Worm (Caenorhabditis elegans): ENCODE data around the gene lsy-2.

Gene lsy-2

ce11 chrX:2048865-2049405 is 40.6 kb upstream of the lsy-2 start:
- TF ChIP-seq nhr-12 (tag; optimal IDR thresholded peaks at IDR 0.05): no peak
- no peak for TF ChIP-seq ZK546.5 (tag; optimal IDR thresholded peaks at IDR 0.05)
- no peak for TF ChIP-seq lsy-12 (tag; optimal IDR thresholded peaks at IDR 0.05)
- TF ChIP-seq ceh-28 (tag; optimal IDR thresholded peaks at IDR 0.05): no peak
- TF ChIP-seq nhr-25 (tag; optimal IDR thresholded peaks at IDR 0.05): no peak
- TF ChIP-seq snpc-4 (tag; optimal IDR thresholded peaks at IDR 0.05): no peak
- TF ChIP-seq nhr-11 (tag; optimal IDR thresholded peaks at IDR 0.05): no peak
- TF ChIP-seq nhr-67 (tag; optimal IDR thresholded peaks at IDR 0.05): no peak
- TF ChIP-seq aly-2 (tag; optimal IDR thresholded peaks at IDR 0.05): no peak
- no peak for TF ChIP-seq lin-15B (tag; optimal IDR thresholded peaks at IDR 0.05)
- no peak for TF ChIP-seq zag-1 (tag; optimal IDR thresholded peaks at IDR 0.05)
- TF ChIP-seq ama-1 (optimal IDR thresholded peaks at IDR 0.05): no peak
- TF ChIP-seq ceh-16 (tag; optimal IDR thresholded peaks at IDR 0.05): no peak

ce11 chrX:2050212-2050611 is 39.3 kb upstream of the lsy-2 start:
- TF ChIP-seq nhr-76 (tag; optimal IDR thresholded peaks at IDR 0.05): no peak
- TF ChIP-seq elt-2 (tag; optimal IDR thresholded peaks at IDR 0.05): no peak
- no peak for TF ChIP-seq nhr-77 (tag; optimal IDR thresholded peaks at IDR 0.05)
- TF ChIP-seq ceh-82 (tag; optimal IDR thresholded peaks at IDR 0.05): no peak
- no peak for TF ChIP-seq nfya-1 (tag; optimal IDR thresholded peaks at IDR 0.05; ENCODE audit: insufficient read depth)
- no peak for TF ChIP-seq snpc-4 (tag; optimal IDR thresholded peaks at IDR 0.05)
- TF ChIP-seq nhr-43 (tag; optimal IDR thresholded peaks at IDR 0.05; ENCODE audit: poor library complexity, severe bottlenecking): no peak
- no peak for TF ChIP-seq lin-39 (tag; optimal IDR thresholded peaks at IDR 0.05)
- no peak for TF ChIP-seq egl-27 (tag; optimal IDR thresholded peaks at IDR 0.05)

- TF ChIP-seq pqm-1 (tag; optimal IDR thresholded peaks at IDR 0.05) (peak; percentile 46), egl-27 (tag; optimal IDR thresholded peaks at IDR 0.05) (no peak), elt-2 (tag; optimal IDR thresholded peaks at IDR 0.05) (peak; percentile 67), nhr-12 (tag; optimal IDR thresholded peaks at IDR 0.05) (no peak)
These were observed 37.9 kb upstream of the lsy-2 start, which contains the start of gene Y102A11A.1 for ce11 chrX:2051602-2052001. Gene Y102A11A.1 (plus strand): TSS chrX:2051824.

DNA sequence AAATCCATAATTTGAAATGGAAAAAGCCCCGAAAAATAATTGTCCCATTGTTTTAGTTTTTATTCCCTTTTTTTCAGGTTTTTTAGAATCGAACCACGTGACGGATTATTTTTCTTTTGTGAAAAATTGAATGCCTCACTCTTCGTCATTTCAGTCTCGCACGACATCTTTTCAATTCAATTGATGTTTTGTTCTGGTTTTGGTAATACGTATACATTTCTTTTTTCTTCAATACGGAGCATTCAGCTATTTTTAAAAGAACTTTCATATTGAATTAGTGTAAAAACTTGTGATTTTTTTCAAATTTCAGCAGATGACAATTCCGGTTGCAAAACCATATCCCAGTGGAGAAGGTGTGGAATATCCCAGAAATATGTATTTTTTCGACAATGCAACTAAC is 24.8 kb upstream of the lsy-2 start, which contains the start of gene F49H12.7:
F49H12.7 (plus strand) TSS at position 301 of the 400 bp plus-strand sequence.
- TF ChIP-seq fos-1 (tag; optimal IDR thresholded peaks at IDR 0.05) (no peak), nhr-25 (tag; optimal IDR thresholded peaks at IDR 0.05) (no peak), lsy-12 (tag; optimal IDR thresholded peaks at IDR 0.05) (no peak), ama-1 (optimal IDR thresholded peaks at IDR 0.05) (no peak), elt-1 (tag; optimal IDR thresholded peaks at IDR 0.05) (no peak), aly-2 (tag; optimal IDR thresholded peaks at IDR 0.05) (no peak), ztf-4 (tag; optimal IDR thresholded peaks at IDR 0.05) (no peak), egl-5 (tag; optimal IDR thresholded peaks at IDR 0.05) (no peak), lin-15B (tag; optimal IDR thresholded peaks at IDR 0.05) (no peak), unc-39 (tag; optimal IDR thresholded peaks at IDR 0.05) (no peak), zag-1 (tag; optimal IDR thresholded peaks at IDR 0.05) (no peak), elt-3 (tag; optimal IDR thresholded peaks at IDR 0.05) (no peak), skn-1 (tag; optimal IDR thresholded peaks at IDR 0.05) (no peak), nhr-11 (tag; optimal IDR thresholded peaks at IDR 0.05) (no peak), nhr-23 (tag; optimal IDR thresholded peaks at IDR 0.05) (no peak), nfya-1 (tag; optimal IDR thresholded peaks at IDR 0.05; ENCODE audit: insufficient read depth) (no peak), hmg-11 (tag; optimal IDR thresholded peaks at IDR 0.05) (no peak), fkh-10 (GFP tag; optimal IDR thresholded peaks at IDR 0.05) (no peak), nhr-28 (tag; optimal IDR thresholded peaks at IDR 0.05) (no peak), nhr-76 (tag; optimal IDR thresholded peaks at IDR 0.05) (no peak)

DNA sequence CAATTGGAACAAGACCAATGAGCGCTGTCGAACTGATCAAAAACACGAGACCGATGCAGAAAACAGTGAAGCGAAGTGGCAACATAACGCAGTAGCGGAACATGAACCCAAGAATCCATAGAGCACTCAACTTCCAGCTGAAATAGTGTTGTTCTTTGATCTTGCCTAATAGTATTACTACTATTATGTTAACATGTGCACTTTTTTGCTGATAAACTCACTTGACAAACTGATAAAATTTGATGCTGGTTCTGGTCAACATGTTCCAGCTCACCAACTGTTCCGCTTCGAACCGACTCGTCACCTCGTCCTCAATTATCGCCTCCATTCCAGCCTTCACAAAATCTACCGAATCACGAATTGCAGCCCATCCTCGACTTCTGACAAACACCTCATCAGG is 21.2 kb upstream of the lsy-2 start:
- TF ChIP-seq mdl-1 (tag; optimal IDR thresholded peaks at IDR 0.05) (no peak), elt-1 (tag; optimal IDR thresholded peaks at IDR 0.05) (no peak), nhr-12 (tag; optimal IDR thresholded peaks at IDR 0.05) (no peak), egl-5 (tag; optimal IDR thresholded peaks at IDR 0.05) (no peak), pqm-1 (tag; optimal IDR thresholded peaks at IDR 0.05) (peak; percentile 90), ceh-16 (tag; optimal IDR thresholded peaks at IDR 0.05) (no peak), pha-4 (tag; optimal IDR thresholded peaks at IDR 0.05) (peak; percentile 66), nhr-28 (tag; optimal IDR thresholded peaks at IDR 0.05) (no peak), ceh-9 (tag; optimal IDR thresholded peaks at IDR 0.05) (no peak), elt-2 (tag; optimal IDR thresholded peaks at IDR 0.05) (peak; percentile 80), ama-1 (optimal IDR thresholded peaks at IDR 0.05) (no peak), ceh-82 (tag; optimal IDR thresholded peaks at IDR 0.05) (no peak), egl-27 (tag; optimal IDR thresholded peaks at IDR 0.05) (no peak), nfya-1 (tag; optimal IDR thresholded peaks at IDR 0.05; ENCODE audit: insufficient read depth) (no peak), jun-1 (tag; optimal IDR thresholded peaks at IDR 0.05) (peak; percentile 58)
